Worm (Caenorhabditis elegans) whole organism, midembryonic: ENCODE measurements around the gene nhr-86.

Experiments used
- T22C8.4 ChIP-seq: fragments of 200-800 bp; sonication (Bioruptor generic); IDR thresholded peaks from 2 replicates; pipeline ENCODE4 v1.3.6; 2022; ENCODE audit warnings: missing genetic modification characterization, missing compliant biosample characterization
- cog-1 ChIP-seq: sonication (generic microtip); optimal IDR thresholded peaks from 2 replicates; lab custom pipeline; 2016; ENCODE audit warnings: missing genetic modification characterization, missing compliant biosample characterization
- flt-1 ChIP-seq: fragments of 200-800 bp; sonication (Bioruptor generic); IDR thresholded peaks from 2 replicates; pipeline ENCODE4 v1.3.6; 2022; ENCODE audit warnings: missing genetic modification characterization, missing compliant biosample characterization
- klf-2 ChIP-seq: fragments of 200-800 bp; sonication (Bioruptor generic); conservative IDR thresholded peaks from 2 replicates; pipeline ENCODE4 v1.3.6; 2022; ENCODE audit warnings: missing genetic modification reagents, missing genetic modification characterization, missing compliant biosample characterization
- med-1 ChIP-seq: sonication (generic microtip); optimal IDR thresholded peaks from 2 replicates; lab custom pipeline; 2017; ENCODE audit warnings: missing genetic modification characterization, mild to moderate bottlenecking, missing compliant biosample characterization, antibody characterized with exemption, missing genetic modification reagents; ENCODE audit not compliant: insufficient read depth
- ref-1 ChIP-seq: fragments of 200-800 bp; sonication (Bioruptor generic); conservative IDR thresholded peaks from 2 replicates; pipeline ENCODE4 v1.3.6; 2022; ENCODE audit warnings: missing genetic modification reagents, missing genetic modification characterization, missing compliant biosample characterization
- ztf-23 ChIP-seq: fragments of 200-800 bp; sonication (Bioruptor generic); IDR thresholded peaks from 2 replicates; pipeline ENCODE4 v1.3.6; 2022; ENCODE audit warnings: missing genetic modification reagents, missing genetic modification characterization, missing compliant biosample characterization
- ztf-29 ChIP-seq: fragments of 200-800 bp; sonication (Bioruptor generic); IDR thresholded peaks from 2 replicates; pipeline ENCODE4 v1.3.6; 2022; ENCODE audit warnings: missing genetic modification reagents, missing genetic modification characterization, missing compliant biosample characterization

DNA sequence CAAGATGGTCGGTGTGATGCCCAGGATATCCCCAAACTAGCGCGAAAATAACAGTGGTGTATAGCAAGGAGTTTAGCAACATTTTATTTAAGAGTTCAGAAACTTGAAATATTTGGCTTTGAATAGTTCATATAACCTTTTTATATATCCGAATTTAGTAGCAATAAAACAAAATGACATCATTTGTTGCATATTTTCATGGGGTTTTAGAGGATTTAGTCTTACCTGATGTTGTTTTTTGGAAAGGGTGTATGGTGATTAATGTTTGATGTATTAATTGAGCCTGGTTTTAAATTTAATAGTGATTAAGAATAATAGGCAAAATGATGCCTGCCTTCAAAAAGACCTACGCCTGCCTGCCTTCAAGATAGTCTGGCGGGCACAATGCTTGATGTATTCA, 50.2 kb downstream of the nhr-86 start, which contains the start of gene F59A7.2:
- no peak for TF ChIP-seq T22C8.4
- TF ChIP-seq klf-2, result no peak
- TF ChIP-seq flt-1 (GFP tag; lab: Robert Waterston, UW), result no peak
- TF ChIP-seq cog-1 (tag; lab: Kevin White, UChicago), result no peak
- TF ChIP-seq ztf-29 (GFP tag; lab: Robert Waterston, UW), result no peak
- no peak for TF ChIP-seq med-1
- TF ChIP-seq ref-1 (GFP tag; lab: Robert Waterston, UW), result no peak
- no peak for TF ChIP-seq ztf-23 (GFP tag; lab: Robert Waterston, UW)
